Worm (Caenorhabditis elegans) whole organism, young adult: Measurements from ENCODE around the gene mif-1.

Experiments
- B0336.3 ChIP-seq: fragments of 200-800 bp; sonication (Bioruptor generic); IDR thresholded peaks from 2 replicates; pipeline ENCODE4 v1.3.6; 2022; ENCODE audit warnings: missing genetic modification characterization, missing compliant biosample characterization
- F10E7.11 ChIP-seq: sonication (generic microtip); optimal IDR thresholded peaks from 2 replicates; lab custom pipeline; 2017; ENCODE audit warnings: mild to moderate bottlenecking, missing genetic modification characterization, moderate library complexity, missing compliant biosample characterization
- F39B2.1 ChIP-seq: fragments of 200-800 bp; sonication (Bioruptor generic); IDR thresholded peaks from 2 replicates; pipeline ENCODE4 v1.3.6; 2022; ENCODE audit warnings: missing genetic modification reagents, missing genetic modification characterization, missing compliant biosample characterization
- F49E8.2 ChIP-seq: sonication (generic microtip); optimal IDR thresholded peaks from 3 replicates; lab custom pipeline; 2017; ENCODE audit warnings: missing genetic modification characterization, mild to moderate bottlenecking, missing compliant biosample characterization, antibody characterized with exemption, moderate library complexity; ENCODE audit not compliant: insufficient read depth
- F52B5.7 ChIP-seq: sonication (generic microtip); optimal IDR thresholded peaks from 2 replicates; lab custom pipeline; 2016; ENCODE audit warnings: mild to moderate bottlenecking, missing genetic modification characterization, missing compliant biosample characterization
- F57A8.1 ChIP-seq: fragments of 200-800 bp; sonication (Bioruptor generic); optimal IDR thresholded peaks from 2 replicates; lab custom pipeline; 2018; ENCODE audit warnings: mild to moderate bottlenecking, missing genetic modification characterization, moderate library complexity, missing compliant biosample characterization
- K12H6.12 ChIP-seq: fragments of 200-800 bp; sonication (Bioruptor generic); optimal IDR thresholded peaks from 2 replicates; lab custom pipeline; 2018; ENCODE audit warnings: mild to moderate bottlenecking, missing genetic modification characterization, missing compliant biosample characterization
- Y56A3A.18 ChIP-seq: fragments of 200-800 bp; sonication (Bioruptor generic); IDR thresholded peaks from 2 replicates; pipeline ENCODE4 v1.3.6; 2022; ENCODE audit warnings: missing genetic modification reagents, missing genetic modification characterization, missing compliant biosample characterization
- aptf-3 ChIP-seq: fragments of 200-800 bp; sonication (Bioruptor generic); IDR thresholded peaks from 2 replicates; pipeline ENCODE4 v1.3.6; 2022; ENCODE audit warnings: missing genetic modification characterization, missing compliant biosample characterization
- attf-3 ChIP-seq: fragments of 200-800 bp; sonication (Bioruptor generic); conservative IDR thresholded peaks from 2 replicates; pipeline ENCODE4 v1.3.6; 2022; ENCODE audit warnings: missing genetic modification reagents, missing genetic modification characterization, missing compliant biosample characterization
- ceh-27 ChIP-seq: fragments of 200-800 bp; sonication (Bioruptor generic); optimal IDR thresholded peaks from 2 replicates; lab custom pipeline; 2018; ENCODE audit warnings: mild to moderate bottlenecking, missing genetic modification characterization, moderate library complexity, missing compliant biosample characterization
- ceh-79 ChIP-seq: sonication (generic microtip); optimal IDR thresholded peaks from 2 replicates; lab custom pipeline; 2017; ENCODE audit warnings: mild to moderate bottlenecking, missing genetic modification characterization, missing compliant biosample characterization
- ceh-91 ChIP-seq: fragments of 200-800 bp; sonication (Bioruptor generic); IDR thresholded peaks from 2 replicates; pipeline ENCODE4 v1.3.6; 2022; ENCODE audit warnings: missing genetic modification reagents, missing genetic modification characterization, missing compliant biosample characterization
- ekl-4 ChIP-seq: fragments of 200-800 bp; sonication (Bioruptor generic); IDR thresholded peaks from 2 replicates; pipeline ENCODE4 v1.3.6; 2022; ENCODE audit warnings: missing genetic modification reagents, missing genetic modification characterization, missing compliant biosample characterization
- ets-4 ChIP-seq: fragments of 200-800 bp; sonication (Bioruptor generic); optimal IDR thresholded peaks from 2 replicates; lab custom pipeline; 2018; ENCODE audit warnings: mild to moderate bottlenecking, missing genetic modification characterization, missing compliant biosample characterization
- let-607 ChIP-seq, 2 experiments: fragments of 200-800 bp in 1 of 2; sonication (Bioruptor generic) in 1 of 2; sonication (generic microtip) in 1 of 2; optimal IDR thresholded peaks; 2 replicates each; lab custom pipeline; 2016 to 2018; ENCODE audit warnings: mild to moderate bottlenecking in 2 of 2, missing compliant biosample characterization in 2 of 2, missing genetic modification characterization in 2 of 2, moderate library complexity in 2 of 2, missing genotype in 1 of 2
- nfya-2 ChIP-seq: fragments of 200-800 bp; sonication (Bioruptor generic); IDR thresholded peaks from 2 replicates; pipeline ENCODE4 v1.3.6; 2022; ENCODE audit warnings: missing genetic modification reagents, missing genetic modification characterization, missing compliant biosample characterization
- nfyb-1 ChIP-seq: fragments of 200-800 bp; sonication (Bioruptor generic); IDR thresholded peaks from 2 replicates; pipeline ENCODE4 v1.3.6; 2022; ENCODE audit warnings: missing genetic modification reagents, missing genetic modification characterization, missing compliant biosample characterization
- rcor-1 ChIP-seq: fragments of 200-800 bp; sonication (Bioruptor generic); IDR thresholded peaks from 2 replicates; pipeline ENCODE4 v1.3.6; 2022; ENCODE audit warnings: missing genetic modification reagents, missing genetic modification characterization, missing compliant biosample characterization
- snpc-1.1 ChIP-seq: sonication (generic microtip); optimal IDR thresholded peaks from 2 replicates; lab custom pipeline; 2017; ENCODE audit warnings: missing genetic modification characterization, mild to moderate bottlenecking, missing compliant biosample characterization, antibody characterized with exemption, moderate library complexity, missing genotype, missing genetic modification reagents; ENCODE audit not compliant: insufficient read depth
- ztf-18 ChIP-seq: sonication (generic microtip); optimal IDR thresholded peaks from 2 replicates; lab custom pipeline; 2016; ENCODE audit warnings: missing genotype, mild to moderate bottlenecking, missing genetic modification characterization, missing compliant biosample characterization
- ztf-22 ChIP-seq: fragments of 200-800 bp; sonication (Bioruptor generic); optimal IDR thresholded peaks from 2 replicates; lab custom pipeline; 2018; ENCODE audit warnings: mild to moderate bottlenecking, missing genetic modification characterization, moderate library complexity, missing compliant biosample characterization

mif-1 gene

DNA sequence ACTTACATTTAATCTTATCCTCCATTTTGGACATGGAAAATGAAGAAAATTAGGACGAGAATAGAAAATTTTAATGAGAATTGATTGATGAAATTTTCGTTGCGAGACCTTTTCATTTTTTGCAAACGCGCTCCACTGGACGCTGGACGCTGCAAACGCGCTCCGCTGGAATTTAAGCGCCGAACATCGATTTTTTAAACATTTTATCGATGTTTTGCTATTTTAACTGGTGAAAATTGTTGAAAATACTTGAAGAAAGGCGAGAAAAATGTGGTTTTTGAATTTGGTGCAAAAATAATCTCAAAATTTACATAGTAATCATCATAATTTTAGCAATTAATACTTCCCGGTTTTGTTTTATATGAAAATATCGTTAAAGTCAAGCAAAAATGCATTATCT is 45.0 kb downstream of the mif-1 start, which contains the start of gene Y56A3A.41:
Y56A3A.41 (minus strand) TSS at position 101 of the 400 bp plus-strand sequence.
- no peak for TF ChIP-seq F10E7.11 (tag; lab: Kevin White, UChicago)
- TF ChIP-seq ceh-91 (GFP tag; lab: Robert Waterston, UW): no peak
- no peak for TF ChIP-seq nfya-2 (GFP tag; lab: Robert Waterston, UW)
- TF ChIP-seq snpc-1.1: no peak
- TF ChIP-seq F39B2.1 (GFP tag; lab: Robert Waterston, UW): no peak

DNA sequence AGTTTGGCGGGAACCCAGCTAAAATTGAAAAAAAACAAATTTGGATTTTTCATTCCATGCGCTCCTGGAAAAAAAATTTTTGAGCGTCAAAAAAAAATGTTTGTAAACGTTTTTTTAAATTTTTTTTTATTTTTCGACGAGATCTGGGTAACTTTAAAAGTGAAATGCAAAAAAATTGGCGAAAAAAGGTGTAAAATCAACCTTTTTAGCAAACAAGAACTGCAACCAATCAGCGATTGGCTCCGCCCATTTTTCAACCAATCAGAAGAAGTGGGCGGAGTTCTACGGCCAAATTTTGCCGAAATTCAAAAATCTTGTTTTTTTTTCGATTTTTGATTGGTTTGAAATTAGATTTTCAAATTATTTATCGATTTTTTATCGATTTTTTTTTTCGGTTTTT is 47.6 kb downstream of the mif-1 start:
- peak; percentile 71; the same call in 1 of the 2 replicates for TF ChIP-seq nfyb-1
- no peak for TF ChIP-seq ekl-4 (GFP tag; lab: Robert Waterston, UW)

DNA sequence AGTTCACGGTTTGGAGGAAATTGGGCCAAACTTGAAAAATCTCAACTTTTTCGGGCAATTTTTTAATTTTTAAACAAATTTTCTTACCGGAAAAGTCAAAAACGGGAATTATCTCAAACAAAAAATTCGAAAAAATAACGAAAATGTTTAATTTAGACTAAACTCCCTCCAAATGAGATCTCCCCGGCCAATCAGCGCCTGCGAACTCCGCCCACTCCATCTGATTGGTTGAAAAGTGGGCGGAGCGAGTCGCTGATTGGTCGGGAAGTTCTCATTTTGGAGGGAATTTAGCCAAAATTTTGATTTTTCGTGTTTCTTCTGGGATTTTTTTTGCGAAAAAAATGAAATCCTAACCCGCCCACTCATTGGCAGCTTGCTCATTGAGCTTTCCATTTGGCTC is 48.7 kb downstream of the mif-1 start:
- no peak for TF ChIP-seq ceh-79
- TF ChIP-seq ets-4: no peak
- TF ChIP-seq F57A8.1: no peak
- TF ChIP-seq ztf-18 (tag; lab: Kevin White, UChicago): no peak
- no peak for TF ChIP-seq attf-3 (GFP tag; lab: Robert Waterston, UW)
- no peak for TF ChIP-seq K12H6.12 (tag; lab: Kevin White, UChicago)
- no peak for TF ChIP-seq let-607 (tag; optimal IDR thresholded peaks at IDR 0.05; lab: Kevin White, UChicago)
- TF ChIP-seq F52B5.7 (tag; lab: Kevin White, UChicago): no peak

DNA sequence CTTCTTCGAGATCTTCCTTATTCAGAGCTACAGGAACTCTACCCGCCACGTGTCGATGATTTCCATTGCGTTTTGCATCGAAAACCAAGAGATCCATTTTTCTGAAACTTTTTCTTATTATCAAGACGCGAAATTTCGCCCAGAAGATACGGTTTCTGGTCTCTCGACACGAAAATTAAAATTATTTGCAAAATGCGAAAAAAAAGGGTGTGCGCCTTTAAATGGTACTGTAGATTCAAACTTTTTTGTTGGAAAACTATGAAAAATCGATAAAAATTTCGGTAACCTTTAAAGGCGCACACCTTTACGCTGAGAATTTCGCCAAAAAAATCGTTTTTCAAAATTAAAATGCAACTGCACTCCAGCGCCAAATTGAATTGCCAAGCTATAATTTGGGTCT is 50.2 kb downstream of the mif-1 start, which contains the start of gene tsen-2:
tsen-2 (minus strand) TSS at position 101 of the 400 bp plus-strand sequence.
- TF ChIP-seq rcor-1 (GFP tag; lab: Robert Waterston, UW): no peak
- TF ChIP-seq nfya-2 (GFP tag; lab: Robert Waterston, UW): no peak
- TF ChIP-seq ceh-27 (GFP tag; lab: Kevin White, UChicago): no peak
- TF ChIP-seq Y56A3A.18 (GFP tag; lab: Robert Waterston, UW): no peak
- no peak for TF ChIP-seq aptf-3 (GFP tag; lab: Robert Waterston, UW)
- no peak for TF ChIP-seq F39B2.1 (GFP tag; lab: Robert Waterston, UW)
- no peak for TF ChIP-seq F49E8.2
- TF ChIP-seq ztf-22 (GFP tag; lab: Kevin White, UChicago): no peak
- no peak for TF ChIP-seq B0336.3 (GFP tag; lab: Robert Waterston, UW)
